Worm (Caenorhabditis elegans) whole organism, L3 larva: ENCODE measurements around the gene uig-1.
A peak's percentile ranks its signal among the peaks of the same experiment; 100 is the strongest.

Source experiments
- ama-1 ChIP-seq: fragments of 150-350 bp; optimal IDR thresholded peaks from 2 replicates; lab custom pipeline; 2018
- ceh-82 ChIP-seq: fragments of 150-350 bp; optimal IDR thresholded peaks from 2 replicates; lab custom pipeline; 2014; ENCODE audit warnings: missing biosample characterization, missing genetic modification characterization
- lin-39 ChIP-seq: fragments of 150-350 bp; optimal IDR thresholded peaks from 2 replicates; lab custom pipeline; 2018; ENCODE audit warnings: missing biosample characterization, missing genetic modification reagents, missing genetic modification characterization
- nhr-11 ChIP-seq: fragments of 150-350 bp; optimal IDR thresholded peaks from 2 replicates; lab custom pipeline; 2014; ENCODE audit warnings: missing biosample characterization, missing genetic modification characterization
- nhr-237 ChIP-seq: fragments of 150-350 bp; optimal IDR thresholded peaks from 2 replicates; lab custom pipeline; 2014; ENCODE audit warnings: missing biosample characterization, missing genetic modification characterization
- nhr-67 ChIP-seq: fragments of 150-350 bp; optimal IDR thresholded peaks from 2 replicates; lab custom pipeline; 2014; ENCODE audit warnings: missing biosample characterization, missing genetic modification characterization
- pha-4 ChIP-seq: fragments of 150-350 bp; optimal IDR thresholded peaks from 2 replicates; lab custom pipeline; 2014; ENCODE audit warnings: missing biosample characterization, missing genetic modification reagents, missing genetic modification characterization
- sea-2 ChIP-seq: fragments of 150-350 bp; sonication (generic microtip); optimal IDR thresholded peaks from 4 replicates; lab custom pipeline; 2014; ENCODE audit warnings: missing biosample characterization, missing genetic modification reagents, missing genetic modification characterization
- skn-1 ChIP-seq: fragments of 150-350 bp; optimal IDR thresholded peaks from 2 replicates; lab custom pipeline; 2014; ENCODE audit warnings: missing biosample characterization, missing genetic modification characterization
- snpc-4 ChIP-seq: fragments of 150-350 bp; optimal IDR thresholded peaks from 2 replicates; lab custom pipeline; 2014; ENCODE audit warnings: missing biosample characterization, missing genetic modification characterization
- unc-62 ChIP-seq: fragments of 150-350 bp; sonication (generic microtip); optimal IDR thresholded peaks from 4 replicates; lab custom pipeline; 2014; ENCODE audit warnings: missing biosample characterization, missing genetic modification reagents, missing genetic modification characterization
- ztf-11 ChIP-seq: fragments of 150-350 bp; optimal IDR thresholded peaks from 2 replicates; lab custom pipeline; 2014; ENCODE audit warnings: missing biosample characterization, missing genetic modification characterization

DNA sequence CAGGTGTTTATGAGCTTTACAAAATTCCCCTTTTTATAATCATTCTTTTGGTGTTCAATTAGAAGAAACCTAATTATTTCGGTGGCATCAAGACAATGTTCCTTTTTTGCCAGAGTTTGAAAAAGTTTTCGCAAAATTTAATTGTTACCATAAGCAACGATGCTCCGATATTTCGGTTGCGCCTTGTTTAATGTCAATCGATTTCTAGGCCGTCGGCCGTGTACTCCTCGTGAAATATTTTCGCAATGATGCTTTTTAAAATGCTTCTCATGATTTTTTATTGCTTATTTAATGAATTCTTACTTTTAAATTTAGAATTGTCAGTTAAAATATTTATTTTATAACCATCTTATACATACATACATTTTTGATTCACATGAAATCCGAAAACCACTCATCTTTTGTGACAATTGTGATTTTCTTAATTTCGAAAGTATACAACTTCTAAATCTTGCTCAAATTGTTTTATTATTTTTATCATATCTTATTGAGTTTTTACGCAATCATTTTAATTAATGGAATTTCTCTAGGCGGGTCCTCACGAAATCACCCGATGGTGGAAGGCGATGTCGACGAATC is 17.4 kb upstream of the uig-1 start, which contains the start of gene C50B6.3:
- peak; percentile 2 for TF ChIP-seq skn-1 (tag; lab: Kevin White, UChicago)
- TF ChIP-seq ama-1 (lab: Kevin White, UChicago) = no peak
- no peak for TF ChIP-seq ztf-11
- no peak for TF ChIP-seq nhr-67 (tag; lab: Kevin White, UChicago)
- peak; percentile 83 for TF ChIP-seq pha-4 (tag; lab: Kevin White, UChicago)
- no peak for TF ChIP-seq sea-2 (GFP tag; lab: Kevin White, UChicago)
- TF ChIP-seq nhr-11 (tag; lab: Kevin White, UChicago) = no peak
- TF ChIP-seq ceh-82 (tag; lab: Kevin White, UChicago) = peak; percentile 29
- TF ChIP-seq unc-62 = no peak
- no peak for TF ChIP-seq snpc-4 (tag; lab: Kevin White, UChicago)
- TF ChIP-seq lin-39 = peak; percentile 75
- TF ChIP-seq nhr-237 (tag; lab: Kevin White, UChicago) = no peak
